Fruit fly (Drosophila melanogaster): ENCODE measurements around the gene mRpL1.

Gene mRpL1

DNA sequence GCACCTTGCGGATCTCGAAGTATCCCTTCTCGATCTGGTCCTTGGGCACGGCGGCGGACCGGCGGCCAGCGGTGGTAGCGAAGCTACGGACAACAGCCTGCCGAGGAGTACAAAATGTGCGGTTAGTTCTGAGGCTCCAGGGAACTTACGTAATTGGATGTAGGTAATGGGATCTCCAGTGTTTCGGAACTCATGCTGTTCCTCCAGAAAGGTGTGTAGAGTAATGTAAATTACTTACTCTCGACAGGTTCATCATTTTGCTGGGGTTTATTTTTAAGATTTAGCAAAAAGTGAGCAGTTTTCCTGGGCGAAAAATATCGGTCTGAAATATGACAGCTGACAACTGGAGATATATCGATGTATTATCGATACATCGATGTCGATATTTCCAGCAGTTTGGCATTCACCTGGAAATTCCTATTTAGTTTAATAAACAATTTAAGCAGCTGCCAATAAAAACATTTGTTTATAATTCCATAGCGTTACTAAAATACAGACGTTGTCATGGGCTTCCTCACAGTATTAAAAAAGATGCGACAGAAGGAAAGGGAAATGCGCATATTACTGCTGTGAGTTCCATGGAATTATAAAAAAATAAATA, 39.5 kb downstream of the mRpL1 start, which contains the start of the genes COX7A and Arl2 (continued):
- TF ChIP-seq ems (GFP tag; optimal IDR thresholded peaks at IDR 0.05) = no peak
- no peak for TF ChIP-seq CG3163 (GFP tag; optimal IDR thresholded peaks at IDR 0.05)
- TF ChIP-seq pros (GFP tag; optimal IDR thresholded peaks at IDR 0.05) = no peak
- TF ChIP-seq corto (GFP tag; optimal IDR thresholded peaks at IDR 0.05) = no peak
- TF ChIP-seq cad (GFP tag; optimal IDR thresholded peaks at IDR 0.05) = no peak
- TF ChIP-seq bcd (GFP tag; optimal IDR thresholded peaks at IDR 0.05) = no peak
- TF ChIP-seq trh (GFP tag; optimal IDR thresholded peaks at IDR 0.05) = no peak
- TF ChIP-seq CG10462 (GFP tag; optimal IDR thresholded peaks at IDR 0.05) = no peak
- TF ChIP-seq toy (GFP tag; IDR thresholded peaks at IDR 0.05) = no peak
- TF ChIP-seq CG11398 (GFP tag; optimal IDR thresholded peaks at IDR 0.05) = no peak
- no peak for TF ChIP-seq dan (GFP tag; IDR thresholded peaks at IDR 0.05)
- TF ChIP-seq seq (GFP tag; IDR thresholded peaks at IDR 0.05) = no peak
- TF ChIP-seq Gsc (GFP tag; IDR thresholded peaks at IDR 0.05) = no peak
- TF ChIP-seq CG11085 (GFP tag; IDR thresholded peaks at IDR 0.05) = no peak
- TF ChIP-seq CG16863 (GFP tag; optimal IDR thresholded peaks at IDR 0.05) = no peak
- no peak for TF ChIP-seq exex (tag; optimal IDR thresholded peaks at IDR 0.05)
- no peak for TF ChIP-seq danr (GFP tag; IDR thresholded peaks at IDR 0.05)
- TF ChIP-seq CG18011 (GFP tag; optimal IDR thresholded peaks at IDR 0.05) = no peak
- no peak for TF ChIP-seq hkb (optimal IDR thresholded peaks at IDR 0.05)
- no peak for TF ChIP-seq hkb (GFP tag; IDR thresholded peaks at IDR 0.05)
- no peak for TF ChIP-seq Max (GFP tag; optimal IDR thresholded peaks at IDR 0.05)
- peak; percentile 94 for TF ChIP-seq CG6791 (GFP tag; IDR thresholded peaks at IDR 0.05; ENCODE audit: partially characterized antibody)
- TF ChIP-seq Mad (GFP tag; optimal IDR thresholded peaks at IDR 0.05) = no peak
- TF ChIP-seq pho (GFP tag; optimal IDR thresholded peaks at IDR 0.05) = no peak
- peak; percentile 65 for TF ChIP-seq CG2116 (GFP tag; optimal IDR thresholded peaks at IDR 0.05)
- no peak for TF ChIP-seq CG15269 (tag; optimal IDR thresholded peaks at IDR 0.05)
- TF ChIP-seq HmgZ (tag; optimal IDR thresholded peaks at IDR 0.05) = peak; percentile 65
- peak; percentile 45 for TF ChIP-seq Dp (GFP tag; optimal IDR thresholded peaks at IDR 0.05)
- TF ChIP-seq CG17186 (GFP tag; optimal IDR thresholded peaks at IDR 0.05) = no peak
- TF ChIP-seq CG1832 (GFP tag; optimal IDR thresholded peaks at IDR 0.05) = no peak
- no peak for TF ChIP-seq ash1 (GFP tag; optimal IDR thresholded peaks at IDR 0.05)
- no peak for TF ChIP-seq CG4282 (GFP tag; optimal IDR thresholded peaks at IDR 0.05)
- TF ChIP-seq lola (GFP tag; optimal IDR thresholded peaks at IDR 0.05) = no peak
- TF ChIP-seq az2 (GFP tag; optimal IDR thresholded peaks at IDR 0.05) = no peak
- TF ChIP-seq Fer3 (tag; optimal IDR thresholded peaks at IDR 0.05) = no peak
- TF ChIP-seq CG10267 (tag; optimal IDR thresholded peaks at IDR 0.05) = peak; percentile 22
- no peak for TF ChIP-seq sob (GFP tag; IDR thresholded peaks at IDR 0.05)
- TF ChIP-seq Dll (GFP tag; IDR thresholded peaks at IDR 0.05; ENCODE audit: partially characterized antibody) = peak; percentile 94
- peak; percentile 18 for TF ChIP-seq CG3995 (GFP tag; optimal IDR thresholded peaks at IDR 0.05)
- TF ChIP-seq Dek (tag; optimal IDR thresholded peaks at IDR 0.05) = no peak
- TF ChIP-seq pb (GFP tag; optimal IDR thresholded peaks at IDR 0.05) = no peak
- peak; percentile 81 for TF ChIP-seq Med (GFP tag)
- TF ChIP-seq CG1602 (GFP tag; optimal IDR thresholded peaks at IDR 0.05) = no peak
- peak; percentile 23 for TF ChIP-seq dm (GFP tag; optimal IDR thresholded peaks at IDR 0.05)
- TF ChIP-seq chinmo (GFP tag; IDR thresholded peaks at IDR 0.05; ENCODE audit: partially characterized antibody) = peak; percentile 83; the same call in 3 of the 4 replicates
- no peak for TF ChIP-seq gt (GFP tag; IDR thresholded peaks at IDR 0.05)
- no peak for TF ChIP-seq CG13624 (GFP tag; optimal IDR thresholded peaks at IDR 0.05)
- no peak for TF ChIP-seq CG9215 (GFP tag; IDR thresholded peaks at IDR 0.05)
- TF ChIP-seq org-1 (GFP tag; optimal IDR thresholded peaks at IDR 0.05) = no peak
- no peak for TF ChIP-seq dpn (GFP tag; optimal IDR thresholded peaks at IDR 0.05)
- no peak for TF ChIP-seq slbo (GFP tag; IDR thresholded peaks at IDR 0.05)
